Worm (Caenorhabditis elegans) whole organism, L3 larva: ENCODE data around the gene cdkl-1.
A peak's percentile ranks its signal among the peaks of the same experiment; 100 is the strongest.

Experiments
- R02D3.7 ChIP-seq: fragments of 150-350 bp; optimal IDR thresholded peaks from 2 replicates; lab custom pipeline; 2014; ENCODE audit warnings: missing biosample characterization, missing genetic modification characterization
- ZK546.5 ChIP-seq: sonication (generic microtip); optimal IDR thresholded peaks from 2 replicates; lab custom pipeline; 2017; ENCODE audit warnings: missing biosample characterization, missing genetic modification characterization
- aly-2 ChIP-seq: fragments of 150-350 bp; optimal IDR thresholded peaks from 2 replicates; lab custom pipeline; 2014; ENCODE audit warnings: missing biosample characterization, missing genetic modification characterization
- ama-1 ChIP-seq: fragments of 150-350 bp; optimal IDR thresholded peaks from 2 replicates; lab custom pipeline; 2018
- ceh-16 ChIP-seq: sonication (generic microtip); optimal IDR thresholded peaks from 2 replicates; lab custom pipeline; 2017; ENCODE audit warnings: missing biosample characterization, missing genetic modification characterization
- ceh-28 ChIP-seq: fragments of 150-350 bp; optimal IDR thresholded peaks from 2 replicates; lab custom pipeline; 2014; ENCODE audit warnings: missing biosample characterization, missing genetic modification reagents, missing genetic modification characterization
- ceh-82 ChIP-seq: fragments of 150-350 bp; optimal IDR thresholded peaks from 2 replicates; lab custom pipeline; 2014; ENCODE audit warnings: missing biosample characterization, missing genetic modification characterization
- ceh-9 ChIP-seq: sonication (generic microtip); optimal IDR thresholded peaks from 2 replicates; lab custom pipeline; 2018; ENCODE audit warnings: missing biosample characterization, missing genetic modification characterization
- daf-12 ChIP-seq: fragments of 150-350 bp; optimal IDR thresholded peaks from 2 replicates; lab custom pipeline; 2014; ENCODE audit warnings: missing biosample characterization, missing genetic modification reagents, missing genetic modification characterization
- egl-27 ChIP-seq: sonication (generic microtip); optimal IDR thresholded peaks from 4 replicates; lab custom pipeline; 2017; ENCODE audit warnings: missing biosample characterization, missing genetic modification reagents, missing genetic modification characterization
- elt-1 ChIP-seq: fragments of 150-350 bp; optimal IDR thresholded peaks from 2 replicates; lab custom pipeline; 2014; ENCODE audit warnings: missing biosample characterization, missing genetic modification characterization
- elt-3 ChIP-seq, 3 experiments: fragments of 150-350 bp in 1 of 3; sonication (generic microtip) in 2 of 3; optimal IDR thresholded peaks; 2 replicates in 2 of 3; 4 replicates in 1 of 3; lab custom pipeline; 2014 to 2017; ENCODE audit warnings: missing biosample characterization in 3 of 3, missing genetic modification characterization in 3 of 3
- eor-1 ChIP-seq, 2 experiments: fragments of 150-350 bp; optimal IDR thresholded peaks; 2 replicates each; lab custom pipeline; 2014 to 2018; ENCODE audit warnings: missing biosample characterization in 2 of 2, missing genetic modification characterization in 2 of 2
- fkh-10 ChIP-seq: sonication (generic microtip); optimal IDR thresholded peaks from 2 replicates; lab custom pipeline; 2017; ENCODE audit warnings: missing biosample characterization, missing genetic modification reagents, missing genetic modification characterization
- fos-1 ChIP-seq: fragments of 150-350 bp; optimal IDR thresholded peaks from 2 replicates; lab custom pipeline; 2014; ENCODE audit warnings: missing biosample characterization, missing genetic modification characterization
- hmg-11 ChIP-seq: sonication (generic microtip); optimal IDR thresholded peaks from 2 replicates; lab custom pipeline; 2016; ENCODE audit warnings: missing genetic modification characterization, missing compliant biosample characterization
- jun-1 ChIP-seq: fragments of 150-350 bp; optimal IDR thresholded peaks from 2 replicates; lab custom pipeline; 2014; ENCODE audit warnings: missing biosample characterization, missing genetic modification reagents, missing genetic modification characterization
- lin-15B ChIP-seq: fragments of 150-350 bp; optimal IDR thresholded peaks from 2 replicates; lab custom pipeline; 2014; ENCODE audit warnings: missing biosample characterization, missing genetic modification characterization
- lin-39 ChIP-seq: fragments of 150-350 bp; optimal IDR thresholded peaks from 2 replicates; lab custom pipeline; 2018; ENCODE audit warnings: missing biosample characterization, missing genetic modification reagents, missing genetic modification characterization
- lsy-12 ChIP-seq: sonication (generic microtip); optimal IDR thresholded peaks from 2 replicates; lab custom pipeline; 2016; ENCODE audit warnings: mild to moderate bottlenecking, missing genetic modification characterization, missing compliant biosample characterization
- nfya-1 ChIP-seq: sonication (generic microtip); optimal IDR thresholded peaks from 2 replicates; lab custom pipeline; 2017; ENCODE audit warnings: missing genetic modification characterization, mild to moderate bottlenecking, missing compliant biosample characterization, antibody characterized with exemption, moderate library complexity; ENCODE audit not compliant: insufficient read depth
- nhr-12 ChIP-seq: fragments of 150-350 bp; optimal IDR thresholded peaks from 2 replicates; lab custom pipeline; 2014; ENCODE audit warnings: missing biosample characterization, missing genetic modification characterization
- nhr-23 ChIP-seq: fragments of 150-350 bp; optimal IDR thresholded peaks from 2 replicates; lab custom pipeline; 2014; ENCODE audit warnings: missing biosample characterization, missing genetic modification reagents, missing genetic modification characterization
- nhr-25 ChIP-seq: sonication (generic microtip); optimal IDR thresholded peaks from 2 replicates; lab custom pipeline; 2017; ENCODE audit warnings: missing biosample characterization, missing genetic modification characterization
- nhr-28 ChIP-seq: fragments of 150-350 bp; optimal IDR thresholded peaks from 2 replicates; lab custom pipeline; 2014; ENCODE audit warnings: missing biosample characterization, missing genetic modification characterization
- nhr-43 ChIP-seq: sonication (generic microtip); optimal IDR thresholded peaks from 2 replicates; lab custom pipeline; 2016; ENCODE audit warnings: mild to moderate bottlenecking, missing genetic modification characterization, missing compliant biosample characterization; ENCODE audit not compliant: poor library complexity, severe bottlenecking
- pqm-1 ChIP-seq: fragments of 150-350 bp; optimal IDR thresholded peaks from 2 replicates; lab custom pipeline; 2017; ENCODE audit warnings: missing biosample characterization, missing genetic modification characterization, inconsistent platforms
- sea-2 ChIP-seq: fragments of 150-350 bp; sonication (generic microtip); optimal IDR thresholded peaks from 4 replicates; lab custom pipeline; 2014; ENCODE audit warnings: missing biosample characterization, missing genetic modification reagents, missing genetic modification characterization
- skn-1 ChIP-seq: fragments of 150-350 bp; optimal IDR thresholded peaks from 2 replicates; lab custom pipeline; 2014; ENCODE audit warnings: missing biosample characterization, missing genetic modification characterization
- snpc-4 ChIP-seq: fragments of 150-350 bp; optimal IDR thresholded peaks from 2 replicates; lab custom pipeline; 2014; ENCODE audit warnings: missing biosample characterization, missing genetic modification characterization
- tbx-2 ChIP-seq: sonication (generic microtip); optimal IDR thresholded peaks from 2 replicates; lab custom pipeline; 2016; ENCODE audit warnings: mild to moderate bottlenecking, missing genetic modification characterization, missing compliant biosample characterization
- unc-39 ChIP-seq: sonication (generic microtip); optimal IDR thresholded peaks from 4 replicates; lab custom pipeline; 2017; ENCODE audit warnings: missing biosample characterization, missing genetic modification characterization
- zag-1 ChIP-seq: fragments of 150-350 bp; optimal IDR thresholded peaks from 2 replicates; lab custom pipeline; 2014; ENCODE audit warnings: missing biosample characterization, missing genetic modification characterization
- ztf-4 ChIP-seq: fragments of 150-350 bp; optimal IDR thresholded peaks from 2 replicates; lab custom pipeline; 2014; ENCODE audit warnings: missing biosample characterization, missing genetic modification characterization

The cdkl-1 gene

ce11 chrV:11147780-11148144, 49.1 kb downstream of the cdkl-1 start:
- TF ChIP-seq elt-3 (tag; optimal IDR thresholded peaks at IDR 0.05; lab: Kevin White, UChicago) = peak in 1 of 3 experiments; percentile 6
- peak; percentile 35 for TF ChIP-seq nhr-23
- TF ChIP-seq nhr-43 (tag; lab: Kevin White, UChicago) = peak; percentile 76
- TF ChIP-seq daf-12 (tag; lab: Kevin White, UChicago) = peak; percentile 1
- no peak for TF ChIP-seq sea-2 (GFP tag; lab: Kevin White, UChicago)
- peak; percentile 84 for TF ChIP-seq ama-1 (lab: Kevin White, UChicago)
- no peak for TF ChIP-seq fkh-10
- TF ChIP-seq elt-1 (tag; lab: Kevin White, UChicago) = no peak
- TF ChIP-seq nhr-25 (tag; lab: Kevin White, UChicago) = peak; percentile 57
- no peak for TF ChIP-seq pqm-1 (tag; lab: Kevin White, UChicago)
- TF ChIP-seq ceh-16 (tag; lab: Kevin White, UChicago) = no peak
- no peak for TF ChIP-seq skn-1 (tag; lab: Kevin White, UChicago)
- TF ChIP-seq lin-39 (tag; lab: Kevin White, UChicago) = no peak
- TF ChIP-seq tbx-2 (tag; lab: Kevin White, UChicago) = peak; percentile 41
- TF ChIP-seq ztf-4 (tag; lab: Kevin White, UChicago) = peak; percentile 55
- no peak for TF ChIP-seq ceh-28 (tag; lab: Kevin White, UChicago)

- TF ChIP-seq sea-2 (GFP tag; lab: Kevin White, UChicago) (no peak), ceh-16 (tag; lab: Kevin White, UChicago) (no peak), egl-27 (tag; lab: Kevin White, UChicago) (no peak), lin-15B (tag; lab: Kevin White, UChicago) (no peak), nhr-25 (tag; lab: Kevin White, UChicago) (peak; percentile 36), elt-3 (tag; optimal IDR thresholded peaks at IDR 0.05; lab: Kevin White, UChicago) (peak in 1 of 3 experiments; percentile 36)
- TF ChIP-seq, all 47 proteins: peak for 2
These were observed 50.3 kb downstream of the cdkl-1 start for ce11 chrV:11148971-11149370.

- no peak for TF ChIP-seq ceh-82 (tag; lab: Kevin White, UChicago)
- no peak for TF ChIP-seq nhr-43 (tag; lab: Kevin White, UChicago)
- TF ChIP-seq nhr-12 (tag; lab: Kevin White, UChicago) = no peak
- no peak for TF ChIP-seq egl-27 (tag; lab: Kevin White, UChicago)
- no peak for TF ChIP-seq jun-1
- no peak for TF ChIP-seq nfya-1 (tag; lab: Kevin White, UChicago)
- no peak for TF ChIP-seq daf-12 (tag; lab: Kevin White, UChicago)
- TF ChIP-seq ceh-28 (tag; lab: Kevin White, UChicago) = no peak
These were observed 50.7 kb downstream of the cdkl-1 start, which contains the start of gene T19C4.1 for ce11 chrV:11149405-11149804. TSS of gene T19C4.1 (plus strand) at chrV:11149705.

ce11 chrV:11152333-11152732, 53.6 kb downstream of the cdkl-1 start, which contains the start of gene srg-39:
TSS of gene srg-39 (minus strand) at chrV:11152433.
- no peak for TF ChIP-seq ZK546.5 (tag; lab: Kevin White, UChicago)
- no peak for TF ChIP-seq elt-1 (tag; lab: Kevin White, UChicago)
- TF ChIP-seq lsy-12 (tag; lab: Kevin White, UChicago) = no peak
- TF ChIP-seq snpc-4 (tag; lab: Kevin White, UChicago) = no peak
- no peak for TF ChIP-seq unc-39 (tag; lab: Kevin White, UChicago)
- no peak for TF ChIP-seq ceh-16 (tag; lab: Kevin White, UChicago)
- no peak for TF ChIP-seq fos-1
- TF ChIP-seq fkh-10 = no peak
- no peak for TF ChIP-seq ceh-9 (tag; lab: Kevin White, UChicago)
- TF ChIP-seq nhr-43 (tag; lab: Kevin White, UChicago) = no peak
- TF ChIP-seq ceh-82 (tag; lab: Kevin White, UChicago) = no peak
- TF ChIP-seq elt-3 (tag; optimal IDR thresholded peaks at IDR 0.05; lab: Kevin White, UChicago) = no peak
- no peak for TF ChIP-seq sea-2 (GFP tag; lab: Kevin White, UChicago)
- TF ChIP-seq tbx-2 (tag; lab: Kevin White, UChicago) = no peak
- TF ChIP-seq hmg-11 (tag; lab: Kevin White, UChicago) = no peak
- no peak for TF ChIP-seq aly-2 (tag; lab: Kevin White, UChicago)

- TF ChIP-seq nhr-28 = no peak
- no peak for TF ChIP-seq zag-1 (tag; lab: Kevin White, UChicago)
- no peak for TF ChIP-seq fos-1
- TF ChIP-seq eor-1 (tag; optimal IDR thresholded peaks at IDR 0.05; lab: Kevin White, UChicago) = no peak
- TF ChIP-seq R02D3.7 = no peak
- TF ChIP-seq nhr-23 = no peak
These were observed 56.9 kb downstream of the cdkl-1 start, which contains the start of gene srg-38 for ce11 chrV:11155553-11155952. TSS of gene srg-38 (minus strand) at chrV:11155653.
